Worm (Caenorhabditis elegans) whole organism, young adult: ENCODE results near the gene F56C9.3.

ENCODE experiments used
- C17E4.6 ChIP-seq: fragments of 200-800 bp; sonication (Bioruptor generic); IDR thresholded peaks from 2 replicates; pipeline ENCODE4 v1.3.6; 2022; ENCODE audit warnings: missing genetic modification reagents, missing genetic modification characterization, missing compliant biosample characterization
- F22D6.2 ChIP-seq: sonication (generic microtip); optimal IDR thresholded peaks from 2 replicates; lab custom pipeline; 2016; ENCODE audit warnings: mild to moderate bottlenecking, missing genetic modification characterization, missing compliant biosample characterization
- F39B2.1 ChIP-seq: fragments of 200-800 bp; sonication (Bioruptor generic); IDR thresholded peaks from 2 replicates; pipeline ENCODE4 v1.3.6; 2022; ENCODE audit warnings: missing genetic modification reagents, missing genetic modification characterization, missing compliant biosample characterization
- F49E8.2 ChIP-seq: sonication (generic microtip); optimal IDR thresholded peaks from 3 replicates; lab custom pipeline; 2017; ENCODE audit warnings: missing genetic modification characterization, mild to moderate bottlenecking, missing compliant biosample characterization, antibody characterized with exemption, moderate library complexity; ENCODE audit not compliant: insufficient read depth
- F52B5.7 ChIP-seq: sonication (generic microtip); optimal IDR thresholded peaks from 2 replicates; lab custom pipeline; 2016; ENCODE audit warnings: mild to moderate bottlenecking, missing genetic modification characterization, missing compliant biosample characterization
- F57C9.4 ChIP-seq: sonication (generic microtip); optimal IDR thresholded peaks from 2 replicates; lab custom pipeline; 2017; ENCODE audit warnings: mild to moderate bottlenecking, missing genetic modification characterization, missing compliant biosample characterization
- T07F8.4 ChIP-seq: sonication (generic microtip); optimal IDR thresholded peaks from 2 replicates; lab custom pipeline; 2016; ENCODE audit warnings: mild to moderate bottlenecking, missing genetic modification characterization, moderate library complexity, missing compliant biosample characterization
- T26A5.8 ChIP-seq: sonication (generic microtip); optimal IDR thresholded peaks from 2 replicates; lab custom pipeline; 2016; ENCODE audit warnings: missing genetic modification characterization, missing compliant biosample characterization
- Y53G8AR.9 ChIP-seq: fragments of 200-800 bp; sonication (Bioruptor generic); conservative IDR thresholded peaks from 2 replicates; pipeline ENCODE4 v1.3.6; 2022; ENCODE audit warnings: missing genetic modification reagents, missing genetic modification characterization, missing compliant biosample characterization
- ZK185.1 ChIP-seq: sonication (generic microtip); optimal IDR thresholded peaks from 2 replicates; lab custom pipeline; 2016; ENCODE audit warnings: mild to moderate bottlenecking, missing genetic modification characterization, missing compliant biosample characterization; ENCODE audit not compliant: poor library complexity, severe bottlenecking
- aptf-2 ChIP-seq: fragments of 200-800 bp; sonication (Bioruptor generic); conservative IDR thresholded peaks from 2 replicates; pipeline ENCODE4 v1.3.6; 2022; ENCODE audit warnings: missing genetic modification reagents, missing genetic modification characterization, missing compliant biosample characterization
- aptf-3 ChIP-seq: fragments of 200-800 bp; sonication (Bioruptor generic); IDR thresholded peaks from 2 replicates; pipeline ENCODE4 v1.3.6; 2022; ENCODE audit warnings: missing genetic modification characterization, missing compliant biosample characterization
- atf-7 ChIP-seq: sonication (generic microtip); optimal IDR thresholded peaks from 2 replicates; lab custom pipeline; 2017; ENCODE audit warnings: mild to moderate bottlenecking, missing genetic modification characterization, missing compliant biosample characterization
- attf-3 ChIP-seq: fragments of 200-800 bp; sonication (Bioruptor generic); conservative IDR thresholded peaks from 2 replicates; pipeline ENCODE4 v1.3.6; 2022; ENCODE audit warnings: missing genetic modification reagents, missing genetic modification characterization, missing compliant biosample characterization
- attf-6 ChIP-seq: fragments of 200-800 bp; sonication (Bioruptor generic); IDR thresholded peaks from 2 replicates; pipeline ENCODE4 v1.3.6; 2022; ENCODE audit warnings: missing genetic modification reagents, missing genetic modification characterization, missing compliant biosample characterization
- ceh-79 ChIP-seq: sonication (generic microtip); optimal IDR thresholded peaks from 2 replicates; lab custom pipeline; 2017; ENCODE audit warnings: mild to moderate bottlenecking, missing genetic modification characterization, missing compliant biosample characterization
- die-1 ChIP-seq: sonication (generic microtip); optimal IDR thresholded peaks from 2 replicates; lab custom pipeline; 2016; ENCODE audit warnings: missing genotype, mild to moderate bottlenecking, missing genetic modification characterization, missing compliant biosample characterization
- egl-18 ChIP-seq: fragments of 200-800 bp; sonication (Bioruptor generic); IDR thresholded peaks from 2 replicates; pipeline ENCODE4 v1.3.6; 2022; ENCODE audit warnings: missing genetic modification reagents, missing genetic modification characterization, missing compliant biosample characterization
- ets-4 ChIP-seq: fragments of 200-800 bp; sonication (Bioruptor generic); optimal IDR thresholded peaks from 2 replicates; lab custom pipeline; 2018; ENCODE audit warnings: mild to moderate bottlenecking, missing genetic modification characterization, missing compliant biosample characterization
- lin-35 ChIP-seq, 3 experiments: fragments of 150-350 bp in 2 of 3; sonication (generic microtip) in 1 of 3; optimal IDR thresholded peaks; 2 replicates each; lab custom pipeline; 2014 to 2018; ENCODE audit warnings: missing biosample characterization in 3 of 3, missing genetic modification characterization in 3 of 3, missing genetic modification reagents in 3 of 3
- madf-6 ChIP-seq: fragments of 200-800 bp; sonication (Bioruptor generic); IDR thresholded peaks from 2 replicates; pipeline ENCODE4 v1.3.6; 2022; ENCODE audit warnings: missing genetic modification reagents, missing genetic modification characterization, missing compliant biosample characterization
- madf-8 ChIP-seq: fragments of 200-800 bp; sonication (Bioruptor generic); conservative IDR thresholded peaks from 2 replicates; pipeline ENCODE4 v1.3.6; 2022; ENCODE audit warnings: missing genetic modification reagents, missing genetic modification characterization, missing compliant biosample characterization
- mel-28 ChIP-seq: sonication (generic microtip); optimal IDR thresholded peaks from 2 replicates; lab custom pipeline; 2016; ENCODE audit warnings: borderline replicate concordance, mild to moderate bottlenecking, missing genetic modification characterization, missing compliant biosample characterization
- nhr-120 ChIP-seq: fragments of 200-800 bp; sonication (Bioruptor generic); IDR thresholded peaks from 2 replicates; pipeline ENCODE4 v1.3.6; 2022; ENCODE audit warnings: missing genetic modification characterization, missing compliant biosample characterization
- pbrm-1 ChIP-seq: fragments of 200-800 bp; sonication (Bioruptor generic); IDR thresholded peaks from 2 replicates; pipeline ENCODE4 v1.3.6; 2022; ENCODE audit warnings: missing genetic modification reagents, missing genetic modification characterization, missing compliant biosample characterization
- rcor-1 ChIP-seq: fragments of 200-800 bp; sonication (Bioruptor generic); IDR thresholded peaks from 2 replicates; pipeline ENCODE4 v1.3.6; 2022; ENCODE audit warnings: missing genetic modification reagents, missing genetic modification characterization, missing compliant biosample characterization
- snpc-1.1 ChIP-seq: sonication (generic microtip); optimal IDR thresholded peaks from 2 replicates; lab custom pipeline; 2017; ENCODE audit warnings: missing genetic modification characterization, mild to moderate bottlenecking, missing compliant biosample characterization, antibody characterized with exemption, moderate library complexity, missing genotype, missing genetic modification reagents; ENCODE audit not compliant: insufficient read depth
- snpc-1.3 ChIP-seq: sonication (generic microtip); optimal IDR thresholded peaks from 2 replicates; lab custom pipeline; 2017; ENCODE audit warnings: missing genetic modification characterization, mild to moderate bottlenecking, missing compliant biosample characterization, antibody characterized with exemption, moderate library complexity, missing genotype, missing genetic modification reagents; ENCODE audit not compliant: insufficient read depth
- snpc-3.4 ChIP-seq: sonication (generic microtip); optimal IDR thresholded peaks from 2 replicates; lab custom pipeline; 2017; ENCODE audit warnings: missing genetic modification characterization, mild to moderate bottlenecking, missing compliant biosample characterization, antibody characterized with exemption, moderate library complexity, missing genotype, missing genetic modification reagents
- snpc-4 ChIP-seq, 5 experiments: fragments of 150-350 bp in 1 of 5; sonication (generic microtip) in 4 of 5; optimal IDR thresholded peaks; 2 replicates each; lab custom pipeline; 2014 to 2018; ENCODE audit warnings: missing genetic modification characterization in 5 of 5, missing biosample characterization in 3 of 5, antibody characterized with exemption in 2 of 5, mild to moderate bottlenecking in 2 of 5, missing compliant biosample characterization in 2 of 5, missing genotype in 2 of 5, moderate library complexity in 2 of 5, missing genetic modification reagents in 1 of 5
- tlf-1 ChIP-seq: fragments of 200-800 bp; sonication (Bioruptor generic); optimal IDR thresholded peaks from 2 replicates; lab custom pipeline; 2018; ENCODE audit warnings: mild to moderate bottlenecking, missing genetic modification characterization, missing compliant biosample characterization
- unc-130 ChIP-seq: sonication (generic microtip); optimal IDR thresholded peaks from 2 replicates; lab custom pipeline; 2016; ENCODE audit warnings: missing genetic modification reagents, missing genetic modification characterization, missing compliant biosample characterization
- ztf-26 ChIP-seq: sonication (generic microtip); optimal IDR thresholded peaks from 2 replicates; lab custom pipeline; 2017; ENCODE audit warnings: missing genetic modification characterization, missing compliant biosample characterization
- ztf-3 ChIP-seq: fragments of 200-800 bp; sonication (Bioruptor generic); optimal IDR thresholded peaks from 2 replicates; lab custom pipeline; 2018; ENCODE audit warnings: mild to moderate bottlenecking, missing genetic modification characterization, missing compliant biosample characterization

The F56C9.3 gene

ce11 chrIII:7278491-7278890, 32.6 kb upstream of the F56C9.3 start (continued):
- TF ChIP-seq ets-4 (GFP tag; lab: Kevin White, UChicago), result peak; percentile 23
- no peak for TF ChIP-seq egl-18
- peak; percentile 16 for TF ChIP-seq die-1
- peak; percentile 81 for TF ChIP-seq atf-7 (tag; lab: Kevin White, UChicago)
- peak; percentile 79 for TF ChIP-seq ZK185.1 (tag; lab: Kevin White, UChicago)
- no peak for TF ChIP-seq F39B2.1 (GFP tag; lab: Robert Waterston, UW)
- no peak for TF ChIP-seq ztf-3 (GFP tag; lab: Kevin White, UChicago)
- TF ChIP-seq Y53G8AR.9 (GFP tag; lab: Robert Waterston, UW), result peak; percentile 79
- TF ChIP-seq F22D6.2 (tag; lab: Kevin White, UChicago), result peak; percentile 41
- 0 out of 2 replicates have a peak, but pooled peaks have one; percentile 47 for TF ChIP-seq nhr-120 (GFP tag; lab: Robert Waterston, UW)
- TF ChIP-seq ceh-79 (tag; lab: Kevin White, UChicago), result peak; percentile 67
- TF ChIP-seq mel-28, result no peak
- no peak for TF ChIP-seq aptf-3 (GFP tag; lab: Robert Waterston, UW)
- peak; percentile 97 for TF ChIP-seq snpc-4 (GFP tag; optimal IDR thresholded peaks at IDR 0.05; lab: Kevin White, UChicago)
- peak; percentile 99 to 100 (median 100) for TF ChIP-seq snpc-4 (tag; optimal IDR thresholded peaks at IDR 0.05; lab: Kevin White, UChicago)
- TF ChIP-seq snpc-3.4, result peak; percentile 73
- TF ChIP-seq aptf-2, result no peak
- no peak for TF ChIP-seq T26A5.8 (tag; lab: Kevin White, UChicago)
- no peak for TF ChIP-seq unc-130 (GFP tag; lab: Kevin White, UChicago)
- TF ChIP-seq attf-6, result no peak
- no peak for TF ChIP-seq C17E4.6 (GFP tag; lab: Robert Waterston, UW)
- peak; percentile 38; the same call in 1 of the 2 replicates for TF ChIP-seq rcor-1
- peak; percentile 51 for TF ChIP-seq tlf-1
- TF ChIP-seq F57C9.4 (tag; lab: Kevin White, UChicago), result no peak
- no peak for TF ChIP-seq madf-6 (GFP tag; lab: Robert Waterston, UW)
- peak; percentile 82 for TF ChIP-seq ztf-26 (tag; lab: Kevin White, UChicago)
- TF ChIP-seq lin-35 (GFP tag; optimal IDR thresholded peaks at IDR 0.05; lab: Kevin White, UChicago), result peak in 1 of 3 experiments; percentile 67
- peak; percentile 73 for TF ChIP-seq snpc-1.1
- peak; percentile 38 for TF ChIP-seq F52B5.7 (tag; lab: Kevin White, UChicago)

DNA sequence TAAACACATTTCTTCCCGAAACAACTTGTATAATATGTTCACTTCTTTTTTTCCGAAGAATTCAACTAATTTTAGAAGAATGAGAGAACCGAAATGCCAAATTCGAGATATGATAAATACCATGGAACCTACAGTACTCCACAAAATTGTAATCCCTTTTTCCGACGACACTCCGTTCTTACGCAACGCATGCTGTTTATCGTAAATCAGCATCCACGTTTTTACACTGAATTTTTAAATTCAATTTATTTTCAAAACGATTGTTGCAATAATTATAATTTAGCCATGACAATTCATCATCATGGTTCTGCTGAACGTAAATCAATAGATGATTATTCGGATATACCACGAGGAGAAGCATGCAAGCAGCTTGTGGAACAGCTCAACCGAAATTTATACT, 29.9 kb upstream of the F56C9.3 start, which contains the start of gene B0361.3:
Gene B0361.3 (plus strand): TSS at position 284 of the 400 bp plus-strand sequence.
- TF ChIP-seq snpc-1.1 (no peak), pbrm-1 (GFP tag; lab: Robert Waterston, UW) (no peak), snpc-4 (GFP tag; optimal IDR thresholded peaks at IDR 0.05; lab: Kevin White, UChicago) (no peak), snpc-4 (tag; optimal IDR thresholded peaks at IDR 0.05; lab: Kevin White, UChicago) (peak in 1 of 4 experiments; percentile 55), attf-3 (peak; percentile 66; the same call in 1 of the 2 replicates)

- TF ChIP-seq F49E8.2 (tag; lab: Kevin White, UChicago) (no peak), snpc-1.3 (peak; percentile 9), T07F8.4 (no peak), madf-8 (GFP tag; lab: Robert Waterston, UW) (no peak), ceh-79 (tag; lab: Kevin White, UChicago) (no peak), rcor-1 (no peak)
Observed at ce11 chrIII:7285783-7286182, 25.3 kb upstream of the F56C9.3 start, which contains the start of gene pho-5. pho-5 (minus strand) TSS chrIII:7285883.
